Fruit fly (Drosophila melanogaster): Measurements from ENCODE around the gene CG5478.

The CG5478 gene

dm6 chr3R:15934952-15935351 is 1.4 kb upstream of the CG5478 start, which contains the start of gene Sap47 (continued):
- peak; percentile 76 for TF ChIP-seq CG16813 (GFP tag; IDR thresholded peaks at IDR 0.05; ENCODE audit: partially characterized antibody)
- TF ChIP-seq CG13424 (tag; optimal IDR thresholded peaks at IDR 0.05), result peak; percentile 14
- peak; percentile 74 for TF ChIP-seq nerfin-2 (GFP tag; IDR thresholded peaks at IDR 0.05; ENCODE audit: partially characterized antibody)
- TF ChIP-seq Opbp (GFP tag; IDR thresholded peaks at IDR 0.05; ENCODE audit: partially characterized antibody), result peak; percentile 76; the same call in 2 of the 3 replicates
- TF ChIP-seq H2.0 (GFP tag; IDR thresholded peaks at IDR 0.05), result no peak
- TF ChIP-seq ci (GFP tag; IDR thresholded peaks at IDR 0.05), result no peak; the same call in 2 of the 3 replicates
- peak; percentile 99 for TF ChIP-seq MBD-R2 (GFP tag; IDR thresholded peaks at IDR 0.05)
- peak; percentile 87 for TF ChIP-seq Med (GFP tag)
- TF ChIP-seq Xrp1 (GFP tag; IDR thresholded peaks at IDR 0.05), result no peak; the same call in 1 of the 2 replicates
- no peak for TF ChIP-seq Fer1 (GFP tag; optimal IDR thresholded peaks at IDR 0.05)
- no peak for TF ChIP-seq Dfd (GFP tag; optimal IDR thresholded peaks at IDR 0.05)
- TF ChIP-seq CG10274 (GFP tag; optimal IDR thresholded peaks at IDR 0.05), result no peak
- TF ChIP-seq CG13296 (GFP tag; optimal IDR thresholded peaks at IDR 0.05), result no peak
- TF ChIP-seq CG14050 (GFP tag; IDR thresholded peaks at IDR 0.05), result no peak
- peak; percentile 83 for TF ChIP-seq BEAF-32 (GFP tag; optimal IDR thresholded peaks at IDR 0.05)
- peak; percentile 57 for TF ChIP-seq CG12769 (tag; optimal IDR thresholded peaks at IDR 0.05)
- TF ChIP-seq MESR4 (GFP tag; optimal IDR thresholded peaks at IDR 0.05), result peak; percentile 66
- TF ChIP-seq tup (GFP tag; optimal IDR thresholded peaks at IDR 0.05), result no peak
- no peak for TF ChIP-seq en (GFP tag; optimal IDR thresholded peaks at IDR 0.05)
- peak; percentile 31 for TF ChIP-seq sug (tag; optimal IDR thresholded peaks at IDR 0.05)
- TF ChIP-seq ato (GFP tag; IDR thresholded peaks at IDR 0.05; ENCODE audit: partially characterized antibody), result peak; percentile 80
- no peak for TF ChIP-seq pros (GFP tag; optimal IDR thresholded peaks at IDR 0.05)
- no peak for TF ChIP-seq Lim3 (GFP tag; IDR thresholded peaks at IDR 0.05)
- TF ChIP-seq onecut (GFP tag; IDR thresholded peaks at IDR 0.05), result peak; percentile 80
- TF ChIP-seq CG1603 (tag; optimal IDR thresholded peaks at IDR 0.05), result peak; percentile 53
- TF ChIP-seq lab (GFP tag; optimal IDR thresholded peaks at IDR 0.05), result no peak
- TF ChIP-seq CG9727 (GFP tag; optimal IDR thresholded peaks at IDR 0.05), result no peak
- TF ChIP-seq ttk (GFP tag; IDR thresholded peaks at IDR 0.05), result no peak
- TF ChIP-seq E2f1 (GFP tag; IDR thresholded peaks at IDR 0.05), result no peak
- TF ChIP-seq Awh (GFP tag; IDR thresholded peaks at IDR 0.05), result no peak

DNA sequence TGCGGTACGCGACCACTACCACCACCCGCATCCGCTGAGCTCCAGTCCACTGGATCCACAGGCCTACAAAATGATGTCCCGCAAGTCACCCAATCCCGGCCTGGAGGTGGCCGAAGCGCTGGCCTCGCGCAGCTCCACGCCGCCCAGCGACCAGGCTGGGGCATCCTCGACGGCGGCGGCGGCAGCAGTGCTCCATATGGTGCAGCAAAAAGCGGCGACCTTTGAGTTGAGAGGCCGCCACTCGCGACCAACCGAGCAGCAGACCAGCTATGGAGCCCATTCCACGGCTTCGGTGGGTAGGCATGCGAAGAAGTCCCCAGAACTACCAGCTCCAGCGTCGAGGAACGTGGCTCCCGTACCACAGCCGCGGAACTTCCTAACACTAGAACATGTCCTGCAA is 3.5 kb downstream of the CG5478 start:
- peak; percentile 55 for TF ChIP-seq Ets65A (GFP tag)
- no peak for TF ChIP-seq Lhr (GFP tag; optimal IDR thresholded peaks at IDR 0.05)
- no peak for TF ChIP-seq CG12744 (GFP tag; optimal IDR thresholded peaks at IDR 0.05)
- no peak for TF ChIP-seq phol (tag; optimal IDR thresholded peaks at IDR 0.05)
- TF ChIP-seq CG6654 (GFP tag; optimal IDR thresholded peaks at IDR 0.05), result no peak
- TF ChIP-seq CG17385 (GFP tag; optimal IDR thresholded peaks at IDR 0.05), result no peak
- TF ChIP-seq Med (GFP tag), result peak; percentile 54
- 0 out of 2 replicates have a peak, but pooled peaks have one; percentile 23 for TF ChIP-seq sisA (GFP tag; IDR thresholded peaks at IDR 0.05)

DNA sequence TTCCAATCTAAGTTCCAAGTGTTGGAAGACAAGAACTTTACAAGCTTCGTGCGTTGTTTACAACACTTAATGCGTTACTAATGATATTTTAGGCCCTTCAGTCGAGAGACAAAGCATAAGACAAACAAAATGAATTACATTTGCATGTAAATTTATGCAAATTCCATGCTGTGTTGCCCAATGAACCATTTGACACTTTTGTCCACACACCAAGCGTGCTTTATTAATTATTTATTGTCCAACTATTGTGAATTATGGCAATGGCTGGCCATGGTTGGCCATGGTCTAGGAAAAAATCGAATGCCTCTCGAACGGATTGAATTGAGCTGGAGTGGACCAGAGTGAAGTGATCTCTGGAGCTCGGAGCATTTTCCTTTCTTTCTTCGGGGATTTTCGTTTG is 5.4 kb downstream of the CG5478 start:
- TF ChIP-seq h (optimal IDR thresholded peaks at IDR 0.05) (no peak), CG9437 (GFP tag; optimal IDR thresholded peaks at IDR 0.05) (no peak), oc (tag; optimal IDR thresholded peaks at IDR 0.05) (peak; percentile 9), CG1529 (GFP tag; optimal IDR thresholded peaks at IDR 0.05) (no peak), lilli (GFP tag; optimal IDR thresholded peaks at IDR 0.05) (no peak), abd-A (tag; optimal IDR thresholded peaks at IDR 0.05) (peak; percentile 84), CG16813 (GFP tag; IDR thresholded peaks at IDR 0.05; ENCODE audit: partially characterized antibody) (no peak), NC2α (GFP tag; optimal IDR thresholded peaks at IDR 0.05) (no peak), Meics (GFP tag; optimal IDR thresholded peaks at IDR 0.05) (no peak), gfzf (GFP tag; optimal IDR thresholded peaks at IDR 0.05) (no peak), NFAT (GFP tag; IDR thresholded peaks at IDR 0.05) (no peak), CG6791 (GFP tag; IDR thresholded peaks at IDR 0.05; ENCODE audit: partially characterized antibody) (no peak), Xbp1 (GFP tag; optimal IDR thresholded peaks at IDR 0.05) (no peak), CG5953 (GFP tag; IDR thresholded peaks at IDR 0.05) (no peak), vvl (GFP tag; IDR thresholded peaks at IDR 0.05) (peak; percentile 89)

Measured in whole organism, embryonic.